Worm (Caenorhabditis elegans) whole organism, late embryonic: Measurements from ENCODE around the gene nspe-1.

Experiments used
- T23F11.4 ChIP-seq: fragments of 200-800 bp; sonication (Bioruptor generic); optimal IDR thresholded peaks from 2 replicates; lab custom pipeline; 2018; ENCODE audit warnings: mild to moderate bottlenecking, missing genetic modification characterization, missing compliant biosample characterization
- ama-1 ChIP-seq: fragments of 150-350 bp; optimal IDR thresholded peaks from 2 replicates; lab custom pipeline; 2014
- ceh-14 ChIP-seq: sonication (generic microtip); optimal IDR thresholded peaks from 2 replicates; lab custom pipeline; 2016; ENCODE audit warnings: missing genotype, missing genetic modification characterization, missing compliant biosample characterization
- ceh-18 ChIP-seq: sonication (generic microtip); optimal IDR thresholded peaks from 2 replicates; lab custom pipeline; 2016; ENCODE audit warnings: missing genetic modification characterization, missing compliant biosample characterization
- ceh-19 ChIP-seq: fragments of 200-800 bp; sonication (Bioruptor generic); optimal IDR thresholded peaks from 2 replicates; lab custom pipeline; 2018; ENCODE audit warnings: mild to moderate bottlenecking, missing genetic modification characterization, missing compliant biosample characterization
- ceh-24 ChIP-seq: sonication (generic microtip); optimal IDR thresholded peaks from 2 replicates; lab custom pipeline; 2016; ENCODE audit warnings: mild to moderate bottlenecking, missing genetic modification characterization, missing compliant biosample characterization
- ceh-30 ChIP-seq: fragments of 150-350 bp; optimal IDR thresholded peaks from 2 replicates; lab custom pipeline; 2014; ENCODE audit warnings: missing biosample characterization, missing genetic modification characterization
- ceh-31 ChIP-seq: sonication (generic microtip); optimal IDR thresholded peaks from 2 replicates; lab custom pipeline; 2016; ENCODE audit warnings: missing genetic modification characterization, missing compliant biosample characterization
- ceh-34 ChIP-seq: sonication (generic microtip); optimal IDR thresholded peaks from 2 replicates; lab custom pipeline; 2016; ENCODE audit warnings: mild to moderate bottlenecking, missing genetic modification characterization, missing compliant biosample characterization
- ceh-45 ChIP-seq: fragments of 200-800 bp; sonication (Bioruptor generic); IDR thresholded peaks from 2 replicates; pipeline ENCODE4 v1.3.6; 2022; ENCODE audit warnings: missing genetic modification reagents, missing genetic modification characterization, missing compliant biosample characterization
- ceh-48 ChIP-seq: sonication (generic microtip); optimal IDR thresholded peaks from 2 replicates; lab custom pipeline; 2016; ENCODE audit warnings: missing genetic modification characterization, inconsistent platforms, missing compliant biosample characterization
- ceh-6 ChIP-seq: fragments of 200-800 bp; sonication (Bioruptor generic); optimal IDR thresholded peaks from 2 replicates; lab custom pipeline; 2018; ENCODE audit warnings: mild to moderate bottlenecking, missing genetic modification characterization, missing compliant biosample characterization
- dmd-4 ChIP-seq: sonication (generic microtip); optimal IDR thresholded peaks from 2 replicates; lab custom pipeline; 2016; ENCODE audit warnings: borderline replicate concordance, missing genetic modification characterization, missing compliant biosample characterization
- dve-1 ChIP-seq: sonication (generic microtip); optimal IDR thresholded peaks from 2 replicates; lab custom pipeline; 2017; ENCODE audit warnings: antibody characterized with exemption, mild to moderate bottlenecking, missing genetic modification characterization, missing compliant biosample characterization
- elt-2 ChIP-seq: sonication (generic microtip); optimal IDR thresholded peaks from 2 replicates; lab custom pipeline; 2016; ENCODE audit warnings: missing genetic modification reagents, missing genetic modification characterization, missing compliant biosample characterization
- elt-4 ChIP-seq: sonication (generic microtip); optimal IDR thresholded peaks from 2 replicates; lab custom pipeline; 2016; ENCODE audit warnings: missing genetic modification characterization, missing compliant biosample characterization
- eyg-1 ChIP-seq: sonication (generic microtip); optimal IDR thresholded peaks from 2 replicates; lab custom pipeline; 2016; ENCODE audit warnings: missing genotype, missing genetic modification characterization, missing compliant biosample characterization
- fax-1 ChIP-seq: sonication (generic microtip); optimal IDR thresholded peaks from 2 replicates; lab custom pipeline; 2016; ENCODE audit warnings: missing genotype, missing genetic modification characterization, missing compliant biosample characterization
- fkh-10 ChIP-seq: fragments of 150-350 bp; optimal IDR thresholded peaks from 2 replicates; lab custom pipeline; 2014; ENCODE audit warnings: missing biosample characterization, missing genetic modification reagents, missing genetic modification characterization
- gmeb-2 ChIP-seq: sonication (generic microtip); optimal IDR thresholded peaks from 2 replicates; lab custom pipeline; 2016; ENCODE audit warnings: missing genetic modification characterization, inconsistent platforms, missing compliant biosample characterization
- hlh-13 ChIP-seq: fragments of 200-800 bp; sonication (Bioruptor generic); optimal IDR thresholded peaks from 2 replicates; lab custom pipeline; 2018; ENCODE audit warnings: mild to moderate bottlenecking, missing genetic modification characterization, missing compliant biosample characterization
- hlh-8 ChIP-seq: sonication (generic microtip); optimal IDR thresholded peaks from 2 replicates; lab custom pipeline; 2016; ENCODE audit warnings: missing genotype, missing genetic modification characterization, missing compliant biosample characterization
- lim-6 ChIP-seq: sonication (generic microtip); optimal IDR thresholded peaks from 2 replicates; lab custom pipeline; 2016; ENCODE audit warnings: missing genetic modification characterization, missing compliant biosample characterization
- lin-11 ChIP-seq: fragments of 200-800 bp; sonication (Bioruptor generic); optimal IDR thresholded peaks from 2 replicates; lab custom pipeline; 2018; ENCODE audit warnings: mild to moderate bottlenecking, missing genetic modification characterization, missing compliant biosample characterization
- madf-2 ChIP-seq: sonication (generic microtip); optimal IDR thresholded peaks from 2 replicates; lab custom pipeline; 2017; ENCODE audit warnings: missing genetic modification characterization, missing compliant biosample characterization
- nfya-1 ChIP-seq: sonication (generic microtip); optimal IDR thresholded peaks from 2 replicates; lab custom pipeline; 2017; ENCODE audit warnings: missing genetic modification characterization, mild to moderate bottlenecking, missing compliant biosample characterization, antibody characterized with exemption, moderate library complexity
- nhr-11 ChIP-seq: fragments of 150-350 bp; optimal IDR thresholded peaks from 2 replicates; lab custom pipeline; 2014; ENCODE audit warnings: missing biosample characterization, missing genetic modification characterization
- nhr-232 ChIP-seq: sonication (generic microtip); optimal IDR thresholded peaks from 2 replicates; lab custom pipeline; 2016; ENCODE audit warnings: missing genetic modification characterization, missing compliant biosample characterization
- odd-2 ChIP-seq: sonication (generic microtip); optimal IDR thresholded peaks from 2 replicates; lab custom pipeline; 2017; ENCODE audit warnings: antibody characterized with exemption, mild to moderate bottlenecking, missing genetic modification characterization, missing compliant biosample characterization
- pha-2 ChIP-seq: sonication (generic microtip); optimal IDR thresholded peaks from 2 replicates; lab custom pipeline; 2017; ENCODE audit warnings: mild to moderate bottlenecking, missing genetic modification characterization, missing compliant biosample characterization
- pha-4 ChIP-seq: fragments of 150-350 bp; optimal IDR thresholded peaks from 2 replicates; lab custom pipeline; 2018; ENCODE audit warnings: missing biosample characterization, missing genetic modification reagents, missing genetic modification characterization
- rnt-1 ChIP-seq: sonication (generic microtip); optimal IDR thresholded peaks from 2 replicates; lab custom pipeline; 2016; ENCODE audit warnings: missing genetic modification characterization, missing compliant biosample characterization
- sdc-2 ChIP-seq: sonication (generic microtip); optimal IDR thresholded peaks from 2 replicates; lab custom pipeline; 2016; ENCODE audit warnings: missing genotype, missing genetic modification characterization, missing compliant biosample characterization
- sox-2 ChIP-seq: fragments of 200-800 bp; sonication (Bioruptor generic); IDR thresholded peaks from 2 replicates; pipeline ENCODE4 v1.3.6; 2022; ENCODE audit warnings: missing genetic modification reagents, missing genetic modification characterization, missing compliant biosample characterization
- sox-4 ChIP-seq: sonication (generic microtip); optimal IDR thresholded peaks from 2 replicates; lab custom pipeline; 2017; ENCODE audit warnings: mild to moderate bottlenecking, missing genetic modification characterization, inconsistent platforms, missing compliant biosample characterization
- tbx-2 ChIP-seq: sonication (generic microtip); optimal IDR thresholded peaks from 2 replicates; lab custom pipeline; 2016; ENCODE audit warnings: missing genetic modification characterization, missing compliant biosample characterization
- unc-3 ChIP-seq, 2 experiments: fragments of 200-800 bp in 1 of 2; sonication (Bioruptor generic) in 1 of 2; sonication (generic microtip) in 1 of 2; conservative IDR thresholded peaks in 1 of 2; optimal IDR thresholded peaks in 1 of 2; 2 replicates each; pipeline versions ENCODE4 v1.3.6 to Lab custom; 2016 to 2022; ENCODE audit warnings: missing compliant biosample characterization in 2 of 2, missing genetic modification characterization in 2 of 2, missing genetic modification reagents in 1 of 2
- unc-42 ChIP-seq: sonication (generic microtip); optimal IDR thresholded peaks from 2 replicates; lab custom pipeline; 2016; ENCODE audit warnings: missing genotype, missing genetic modification characterization, missing compliant biosample characterization
- unc-86 ChIP-seq: sonication (generic microtip); optimal IDR thresholded peaks from 2 replicates; lab custom pipeline; 2016; ENCODE audit warnings: missing genetic modification characterization, missing compliant biosample characterization
- ztf-16 ChIP-seq: sonication (generic microtip); optimal IDR thresholded peaks from 2 replicates; lab custom pipeline; 2017; ENCODE audit warnings: missing genetic modification characterization, missing compliant biosample characterization

Gene nspe-1

ce11 chrII:12668874-12669273, 48.2 kb upstream of the nspe-1 start:
- TF ChIP-seq nhr-232 (tag; lab: Kevin White, UChicago) (no peak), dve-1 (tag; lab: Kevin White, UChicago) (no peak), sox-2 (GFP tag; lab: Robert Waterston, UW) (no peak), ceh-19 (GFP tag; lab: Kevin White, UChicago) (no peak)

DNA sequence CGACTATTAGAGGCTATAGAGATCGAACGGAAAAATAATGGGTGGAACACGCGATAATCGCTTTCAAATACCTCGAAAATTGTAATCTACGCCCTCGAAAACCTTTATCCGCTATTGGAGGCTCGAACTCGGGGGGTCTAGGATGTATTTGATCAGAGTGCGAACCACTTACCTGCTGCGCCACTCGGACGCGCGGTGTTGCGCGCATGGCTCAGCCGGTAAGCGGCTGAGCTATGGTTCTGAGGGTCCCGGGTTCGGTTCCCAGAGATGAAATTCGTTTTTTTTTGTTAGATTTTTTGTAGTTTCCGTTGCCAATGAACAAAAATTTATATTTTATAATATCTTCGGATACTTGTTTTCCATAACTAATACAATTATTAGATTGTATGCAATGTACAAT, 47.5 kb upstream of the nspe-1 start:
- TF ChIP-seq tbx-2 (tag; lab: Kevin White, UChicago): no peak
- TF ChIP-seq unc-86: no peak
- no peak for TF ChIP-seq ceh-24 (tag; lab: Kevin White, UChicago)
- TF ChIP-seq pha-4 (tag; lab: Kevin White, UChicago): no peak
- no peak for TF ChIP-seq nfya-1 (tag; lab: Kevin White, UChicago)
- TF ChIP-seq sox-2 (GFP tag; lab: Robert Waterston, UW): no peak
- no peak for TF ChIP-seq dmd-4 (tag; lab: Kevin White, UChicago)

- TF ChIP-seq madf-2 (tag; lab: Kevin White, UChicago) (no peak), sox-4 (tag; lab: Kevin White, UChicago) (no peak)
Measured at ce11 chrII:12666042-12666441, 45.4 kb upstream of the nspe-1 start.

DNA sequence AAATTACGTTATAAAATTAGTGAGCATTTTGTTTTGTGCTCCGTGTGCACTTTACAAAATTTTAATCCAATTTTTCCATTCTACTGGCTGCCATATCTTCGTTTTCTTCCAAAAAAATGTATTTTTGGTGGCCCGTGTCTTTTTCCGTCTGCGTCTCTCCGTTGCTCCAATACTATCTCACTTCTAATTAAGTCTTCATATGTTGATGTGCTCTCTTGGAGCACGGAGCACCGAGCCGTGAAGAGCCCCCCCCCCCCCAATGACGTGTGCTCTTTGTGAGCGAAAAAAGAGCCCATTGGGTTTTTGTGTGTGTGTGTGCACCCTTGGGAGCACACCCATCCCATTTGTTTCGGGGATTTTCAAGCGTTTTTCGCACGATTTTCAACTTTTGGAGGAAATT, 44.4 kb upstream of the nspe-1 start:
- no peak for TF ChIP-seq sox-2 (GFP tag; lab: Robert Waterston, UW)
- no peak for TF ChIP-seq ceh-45 (GFP tag; lab: Robert Waterston, UW)
- peak; percentile 35 for TF ChIP-seq ceh-31 (tag; lab: Kevin White, UChicago)
- TF ChIP-seq unc-42 (tag; lab: Kevin White, UChicago): peak; percentile 43
- peak; percentile 64 for TF ChIP-seq ceh-14 (tag; lab: Kevin White, UChicago)
- no peak for TF ChIP-seq ceh-6 (GFP tag; lab: Kevin White, UChicago)
- no peak for TF ChIP-seq eyg-1 (tag; lab: Kevin White, UChicago)

- peak; percentile 30 for TF ChIP-seq ceh-31 (tag; lab: Kevin White, UChicago)
- no peak for TF ChIP-seq pha-4 (tag; lab: Kevin White, UChicago)
- TF ChIP-seq, all 69 proteins: peak for 1
Measured at ce11 chrII:12661930-12662329, 41.3 kb upstream of the nspe-1 start.

DNA sequence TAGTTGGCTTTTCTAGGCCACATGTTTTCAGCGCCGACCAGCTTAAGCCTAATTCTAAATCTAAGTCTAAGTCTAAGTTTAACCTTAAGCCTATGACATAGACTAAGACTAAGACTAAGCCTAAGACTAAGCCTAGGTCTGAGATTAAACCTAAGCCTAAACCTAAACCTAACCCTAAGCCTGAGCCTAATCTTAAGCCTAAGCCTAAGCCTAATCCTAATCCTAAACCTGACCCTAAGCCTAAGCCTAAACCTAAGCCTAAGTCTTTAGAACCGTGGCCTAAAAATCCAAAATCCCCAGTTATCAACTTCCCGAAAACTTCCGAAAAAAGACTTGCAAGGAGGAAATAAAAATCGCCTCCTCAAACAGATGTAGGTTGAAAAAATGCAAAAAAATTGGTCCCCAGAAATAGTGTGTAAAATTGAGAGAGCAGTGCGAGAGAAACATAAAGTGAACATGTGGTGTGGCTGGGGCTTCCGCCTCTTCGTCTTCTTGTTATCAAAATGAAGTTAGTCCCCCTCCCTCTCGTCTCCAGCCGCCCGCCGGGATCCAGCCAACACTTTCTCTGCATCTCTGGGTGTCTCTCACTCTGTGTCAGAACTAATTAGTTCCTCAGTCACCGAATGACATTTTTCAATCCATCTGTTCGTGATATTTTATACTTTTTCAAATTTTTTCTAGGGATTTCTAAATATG, 39.2 kb upstream of the nspe-1 start:
- TF ChIP-seq gmeb-2 (tag; lab: Kevin White, UChicago) (no peak), rnt-1 (tag; lab: Kevin White, UChicago) (peak; percentile 24), ceh-18 (tag; lab: Kevin White, UChicago) (peak; percentile 73), ceh-34 (tag; lab: Kevin White, UChicago) (no peak), hlh-13 (no peak), lin-11 (tag; lab: Kevin White, UChicago) (no peak), ztf-16 (tag; lab: Kevin White, UChicago) (no peak), ceh-31 (tag; lab: Kevin White, UChicago) (peak; percentile 36), ceh-48 (no peak), ceh-24 (tag; lab: Kevin White, UChicago) (no peak), pha-2 (tag; lab: Kevin White, UChicago) (no peak), lim-6 (tag; lab: Kevin White, UChicago) (no peak), unc-3 (GFP tag; conservative IDR thresholded peaks at IDR 0.05; lab: Robert Waterston, UW) (no peak), unc-3 (tag; optimal IDR thresholded peaks at IDR 0.05; lab: Kevin White, UChicago) (no peak), ama-1 (lab: Kevin White, UChicago) (no peak), fkh-10 (GFP tag; lab: Kevin White, UChicago) (no peak), tbx-2 (tag; lab: Kevin White, UChicago) (no peak), ceh-45 (GFP tag; lab: Robert Waterston, UW) (no peak), nhr-11 (tag; lab: Kevin White, UChicago) (no peak), madf-2 (tag; lab: Kevin White, UChicago) (no peak), T23F11.4 (no peak), pha-4 (tag; lab: Kevin White, UChicago) (no peak), ceh-30 (tag; lab: Kevin White, UChicago) (no peak), hlh-8 (peak; percentile 80), fax-1 (tag; lab: Kevin White, UChicago) (no peak), elt-4 (tag; lab: Kevin White, UChicago) (no peak), dve-1 (tag; lab: Kevin White, UChicago) (peak; percentile 81), sdc-2 (no peak), unc-86 (no peak), elt-2 (no peak), odd-2 (tag; lab: Kevin White, UChicago) (no peak)
